Worm (Caenorhabditis elegans) whole organism, midembryonic: Measurements from ENCODE around the gene cdd-1.

Experiments
- cog-1 ChIP-seq: sonication (generic microtip); optimal IDR thresholded peaks from 2 replicates; lab custom pipeline; 2016; ENCODE audit warnings: missing genetic modification characterization, missing compliant biosample characterization
- ztf-29 ChIP-seq: fragments of 200-800 bp; sonication (Bioruptor generic); IDR thresholded peaks from 2 replicates; pipeline ENCODE4 v1.3.6; 2022; ENCODE audit warnings: missing genetic modification reagents, missing genetic modification characterization, missing compliant biosample characterization

ce11 chrX:8257687-8258086 is 46.7 kb upstream of the cdd-1 start:
- TF ChIP-seq ztf-29 (GFP tag; lab: Robert Waterston, UW) (no peak), cog-1 (tag; lab: Kevin White, UChicago) (no peak)
